Fruit fly (Drosophila melanogaster): ENCODE measurements around the gene cmet.

DNA sequence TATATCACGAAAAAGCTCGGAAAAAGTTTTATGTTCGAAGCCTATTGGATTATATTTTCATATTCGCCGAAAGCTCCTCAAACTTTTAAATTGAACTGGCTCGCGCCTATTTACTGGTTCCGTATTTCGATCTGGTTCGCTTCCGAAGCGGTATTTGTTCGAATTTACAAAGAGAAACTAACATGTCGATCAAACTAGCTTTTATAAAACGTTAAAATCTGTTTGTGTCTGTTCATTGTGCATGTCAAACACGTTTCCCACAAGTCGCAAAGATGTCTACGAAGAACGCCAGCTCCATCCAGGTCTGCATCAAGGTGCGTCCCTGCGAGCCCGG is 797 bp upstream of the cmet start, which contains the start of gene cana:
- TF ChIP-seq insv (optimal IDR thresholded peaks at IDR 0.05) = no peak
- TF ChIP-seq Myc (optimal IDR thresholded peaks at IDR 0.05) = no peak
- no peak for TF ChIP-seq h (optimal IDR thresholded peaks at IDR 0.05)
- no peak for TF ChIP-seq Sin3A (optimal IDR thresholded peaks at IDR 0.05)
- no peak for TF ChIP-seq psq (optimal IDR thresholded peaks at IDR 0.05)

Measured in Kc167 (cell line).